Worm (Caenorhabditis elegans): ENCODE results near the gene cyn-8.

Gene cyn-8

ce11 chrX:8950507-8951028, 39.5 kb downstream of the cyn-8 start, which contains the start of gene trk-1:
Gene trk-1 (minus strand): TSS chrX:8950978.
- TF ChIP-seq ceh-13 (GFP tag; optimal IDR thresholded peaks at IDR 0.05) (no peak), pes-1 (GFP tag; IDR thresholded peaks at IDR 0.05) (no peak), B0310.2 (tag; optimal IDR thresholded peaks at IDR 0.05) (no peak), ama-1 (optimal IDR thresholded peaks at IDR 0.05) (no peak), hmg-4 (GFP tag; optimal IDR thresholded peaks at IDR 0.05) (no peak), hnd-1 (tag; optimal IDR thresholded peaks at IDR 0.05) (no peak), scrt-1 (GFP tag; IDR thresholded peaks at IDR 0.05) (no peak), tra-4 (tag; optimal IDR thresholded peaks at IDR 0.05) (no peak), ceh-36 (tag; optimal IDR thresholded peaks at IDR 0.05) (no peak), aly-1 (tag; optimal IDR thresholded peaks at IDR 0.05) (no peak), tbx-37 (GFP tag; conservative IDR thresholded peaks at IDR 0.05) (no peak)

DNA sequence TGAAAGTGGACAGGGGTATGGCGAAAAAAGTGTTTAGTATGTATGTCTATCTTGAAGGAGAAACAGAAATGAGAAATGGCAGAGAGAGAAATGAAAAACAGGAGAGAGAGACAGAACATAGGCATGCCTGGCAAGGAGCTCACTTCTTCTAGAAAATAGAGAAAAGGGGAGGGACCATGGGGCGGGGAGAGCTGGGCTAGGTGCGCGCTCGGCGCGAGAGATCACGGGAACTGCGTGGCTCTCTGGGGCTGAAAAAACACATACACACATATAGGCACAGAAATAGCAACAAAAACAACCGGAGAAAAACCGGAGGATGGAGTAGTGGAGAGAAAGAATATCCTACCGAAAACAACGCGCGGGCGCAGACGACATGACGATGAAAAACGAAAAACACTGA, 40.9 kb downstream of the cyn-8 start:
- TF ChIP-seq hmbx-1 (tag; optimal IDR thresholded peaks at IDR 0.05) = no peak

- TF ChIP-seq F13C5.2 (tag; optimal IDR thresholded peaks at IDR 0.05) = no peak
- TF ChIP-seq scrt-1 (GFP tag; IDR thresholded peaks at IDR 0.05) = no peak
- no peak for TF ChIP-seq hmbx-1 (tag; optimal IDR thresholded peaks at IDR 0.05)
- no peak for TF ChIP-seq hnd-1 (tag; optimal IDR thresholded peaks at IDR 0.05)
- no peak for TF ChIP-seq ets-7 (tag; optimal IDR thresholded peaks at IDR 0.05)
- TF ChIP-seq sea-1 (GFP tag; conservative IDR thresholded peaks at IDR 0.05) = no peak
- no peak for TF ChIP-seq flt-1 (GFP tag; IDR thresholded peaks at IDR 0.05)
- TF ChIP-seq aly-1 (tag; optimal IDR thresholded peaks at IDR 0.05) = no peak
- no peak for TF ChIP-seq tbx-37 (GFP tag; conservative IDR thresholded peaks at IDR 0.05)
- TF ChIP-seq pes-1 (GFP tag; IDR thresholded peaks at IDR 0.05) = no peak
- TF ChIP-seq ama-1 (optimal IDR thresholded peaks at IDR 0.05) = no peak
- TF ChIP-seq tra-4 (tag; optimal IDR thresholded peaks at IDR 0.05) = no peak
- TF ChIP-seq B0310.2 (tag; optimal IDR thresholded peaks at IDR 0.05) = no peak
- TF ChIP-seq tbx-11 (GFP tag; IDR thresholded peaks at IDR 0.05) = no peak
- no peak for TF ChIP-seq ceh-13 (GFP tag; optimal IDR thresholded peaks at IDR 0.05)
Measured at ce11 chrX:8953011-8953410, 41.9 kb downstream of the cyn-8 start.

DNA sequence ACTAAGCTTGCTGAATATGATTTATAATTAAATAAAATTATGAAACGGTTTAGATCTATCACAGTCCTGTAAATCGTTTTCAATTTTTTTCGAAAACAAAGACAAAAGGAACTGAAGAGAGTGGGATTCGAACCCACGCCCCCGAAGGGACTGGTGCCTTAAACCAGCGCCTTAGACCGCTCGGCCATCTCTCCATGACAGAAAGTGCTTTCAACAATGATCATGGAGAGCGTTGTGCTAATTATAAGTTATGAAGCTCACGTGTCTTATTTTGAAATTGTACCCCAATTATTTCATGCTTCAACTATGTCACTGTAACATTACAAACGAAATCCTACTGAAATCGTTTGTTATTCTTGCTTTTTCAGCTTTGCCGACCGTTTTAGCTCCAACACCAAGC, 44.7 kb downstream of the cyn-8 start:
- no peak for TF ChIP-seq aly-1 (tag; optimal IDR thresholded peaks at IDR 0.05)
- TF ChIP-seq F13C5.2 (tag; optimal IDR thresholded peaks at IDR 0.05) = no peak
- no peak for TF ChIP-seq ceh-36 (tag; optimal IDR thresholded peaks at IDR 0.05)
- no peak for TF ChIP-seq sea-1 (GFP tag; conservative IDR thresholded peaks at IDR 0.05)
- TF ChIP-seq ama-1 (optimal IDR thresholded peaks at IDR 0.05) = no peak
- no peak for TF ChIP-seq tbx-37 (GFP tag; conservative IDR thresholded peaks at IDR 0.05)
- no peak for TF ChIP-seq pes-1 (GFP tag; IDR thresholded peaks at IDR 0.05)
- no peak for TF ChIP-seq ets-7 (tag; optimal IDR thresholded peaks at IDR 0.05)
- TF ChIP-seq tbx-11 (GFP tag; IDR thresholded peaks at IDR 0.05) = no peak
- no peak for TF ChIP-seq B0310.2 (tag; optimal IDR thresholded peaks at IDR 0.05)

DNA sequence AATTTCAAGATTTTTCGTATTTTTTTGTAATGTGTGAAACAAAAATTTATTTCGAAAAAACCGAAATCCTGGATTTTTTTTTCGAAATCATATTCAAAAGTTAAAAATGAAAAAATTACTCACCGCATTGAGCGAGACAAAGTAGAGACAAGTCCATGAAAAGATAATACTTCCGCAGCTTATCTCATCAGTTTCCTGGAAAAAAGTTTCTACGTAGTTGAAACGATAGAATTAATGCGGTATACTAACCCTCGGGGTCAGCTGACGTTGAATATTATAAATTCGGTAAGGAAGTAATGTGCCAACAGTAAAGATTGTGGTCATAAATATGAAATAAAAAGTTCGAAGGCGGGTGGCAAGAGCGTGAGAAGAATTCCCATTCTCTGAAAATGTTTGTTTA, 46.9 kb downstream of the cyn-8 start:
- no peak for TF ChIP-seq tbx-11 (GFP tag; IDR thresholded peaks at IDR 0.05)
- no peak for TF ChIP-seq hnd-1 (tag; optimal IDR thresholded peaks at IDR 0.05)
- no peak for TF ChIP-seq ceh-36 (tag; optimal IDR thresholded peaks at IDR 0.05)
- no peak for TF ChIP-seq sea-1 (GFP tag; conservative IDR thresholded peaks at IDR 0.05)
- no peak for TF ChIP-seq ceh-13 (GFP tag; optimal IDR thresholded peaks at IDR 0.05)
- TF ChIP-seq ama-1 (optimal IDR thresholded peaks at IDR 0.05) = no peak
- TF ChIP-seq hmbx-1 (tag; optimal IDR thresholded peaks at IDR 0.05) = no peak
- TF ChIP-seq B0310.2 (tag; optimal IDR thresholded peaks at IDR 0.05) = no peak
- TF ChIP-seq hmg-4 (GFP tag; optimal IDR thresholded peaks at IDR 0.05) = no peak
- no peak for TF ChIP-seq scrt-1 (GFP tag; IDR thresholded peaks at IDR 0.05)

DNA sequence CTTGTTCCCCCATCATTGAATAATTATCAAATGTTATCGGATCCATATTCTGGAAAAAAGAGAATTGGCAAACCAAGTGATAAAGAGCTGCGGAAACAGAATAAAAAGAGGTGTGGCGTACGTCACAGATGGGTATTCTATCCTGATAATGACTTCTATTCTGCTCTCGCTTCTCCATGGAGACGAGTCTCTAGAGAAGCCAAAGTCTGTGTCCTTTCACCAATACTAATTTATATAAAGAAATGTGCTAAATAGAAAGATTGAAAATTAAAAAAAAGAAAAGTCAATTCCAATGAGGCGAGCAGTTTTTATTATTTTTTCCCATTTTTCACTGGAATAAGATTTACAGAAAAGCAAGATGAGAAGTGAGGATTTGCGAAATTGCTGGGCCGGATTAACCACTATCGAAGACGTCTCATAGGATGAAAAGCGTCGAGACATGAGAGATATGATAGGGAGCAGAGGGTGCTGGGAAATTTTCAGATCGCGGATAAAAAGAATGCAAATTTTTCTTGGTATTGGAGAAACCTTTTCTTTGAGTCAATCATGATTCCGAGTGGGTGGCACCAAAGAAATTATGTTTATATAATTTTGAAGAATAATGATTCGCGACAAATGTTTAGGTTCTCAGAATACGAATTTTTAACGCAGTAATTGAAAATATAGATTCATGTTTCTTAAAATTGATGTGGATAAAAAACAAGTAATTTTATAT, 50.2 kb downstream of the cyn-8 start, which contains the start of gene aexr-3:
TSS of gene aexr-3 (minus strand) at position 51 of the 715 bp plus-strand sequence.
- TF ChIP-seq scrt-1 (GFP tag; IDR thresholded peaks at IDR 0.05) (no peak), hmbx-1 (tag; optimal IDR thresholded peaks at IDR 0.05) (no peak), hnd-1 (tag; optimal IDR thresholded peaks at IDR 0.05) (no peak), flt-1 (GFP tag; IDR thresholded peaks at IDR 0.05) (no peak), tbx-11 (GFP tag; IDR thresholded peaks at IDR 0.05) (no peak), ama-1 (optimal IDR thresholded peaks at IDR 0.05) (no peak), F13C5.2 (tag; optimal IDR thresholded peaks at IDR 0.05) (no peak), tra-4 (tag; optimal IDR thresholded peaks at IDR 0.05) (no peak), aly-1 (tag; optimal IDR thresholded peaks at IDR 0.05) (no peak), ets-7 (tag; optimal IDR thresholded peaks at IDR 0.05) (no peak), ceh-13 (GFP tag; optimal IDR thresholded peaks at IDR 0.05) (no peak), hmg-4 (GFP tag; optimal IDR thresholded peaks at IDR 0.05) (no peak), ceh-36 (tag; optimal IDR thresholded peaks at IDR 0.05) (no peak), sea-1 (GFP tag; conservative IDR thresholded peaks at IDR 0.05) (no peak), tbx-37 (GFP tag; conservative IDR thresholded peaks at IDR 0.05) (no peak), pes-1 (GFP tag; IDR thresholded peaks at IDR 0.05) (no peak), B0310.2 (tag; optimal IDR thresholded peaks at IDR 0.05) (no peak)

ce11 chrX:8963469-8963868, 52.4 kb downstream of the cyn-8 start:
- TF ChIP-seq ceh-36 (tag; optimal IDR thresholded peaks at IDR 0.05) = no peak
- TF ChIP-seq pes-1 (GFP tag; IDR thresholded peaks at IDR 0.05) = no peak
- no peak for TF ChIP-seq ceh-13 (GFP tag; optimal IDR thresholded peaks at IDR 0.05)
- no peak for TF ChIP-seq sea-1 (GFP tag; conservative IDR thresholded peaks at IDR 0.05)
- no peak for TF ChIP-seq aly-1 (tag; optimal IDR thresholded peaks at IDR 0.05)
- TF ChIP-seq hmbx-1 (tag; optimal IDR thresholded peaks at IDR 0.05) = no peak
- no peak for TF ChIP-seq F13C5.2 (tag; optimal IDR thresholded peaks at IDR 0.05)
- TF ChIP-seq tra-4 (tag; optimal IDR thresholded peaks at IDR 0.05) = no peak
- no peak for TF ChIP-seq B0310.2 (tag; optimal IDR thresholded peaks at IDR 0.05)
- no peak for TF ChIP-seq tbx-37 (GFP tag; conservative IDR thresholded peaks at IDR 0.05)
- no peak for TF ChIP-seq hnd-1 (tag; optimal IDR thresholded peaks at IDR 0.05)
- TF ChIP-seq tbx-11 (GFP tag; IDR thresholded peaks at IDR 0.05) = no peak
- no peak for TF ChIP-seq flt-1 (GFP tag; IDR thresholded peaks at IDR 0.05)
- TF ChIP-seq scrt-1 (GFP tag; IDR thresholded peaks at IDR 0.05) = no peak
- no peak for TF ChIP-seq ets-7 (tag; optimal IDR thresholded peaks at IDR 0.05)
- TF ChIP-seq ama-1 (optimal IDR thresholded peaks at IDR 0.05) = no peak
- no peak for TF ChIP-seq hmg-4 (GFP tag; optimal IDR thresholded peaks at IDR 0.05)
